Fruit fly (Drosophila melanogaster): ENCODE data around the gene Frl.

The Frl gene

dm6 chr3L:14111411-14111810 lies 58.4 kb downstream of the Frl start (continued):
- TF ChIP-seq Vsx1 (GFP tag; optimal IDR thresholded peaks at IDR 0.05) (peak; percentile 28), gsb (GFP tag; IDR thresholded peaks at IDR 0.05) (0 out of 2 replicates have a peak, but pooled peaks have one; percentile 37), mld (GFP tag; IDR thresholded peaks at IDR 0.05; ENCODE audit: partially characterized antibody) (no peak), D19B (GFP tag; optimal IDR thresholded peaks at IDR 0.05) (peak; percentile 17), CG1832 (GFP tag; optimal IDR thresholded peaks at IDR 0.05) (no peak), CG10267 (tag; optimal IDR thresholded peaks at IDR 0.05) (peak; percentile 72), Tbp (GFP tag; optimal IDR thresholded peaks at IDR 0.05) (no peak), vvl (GFP tag; IDR thresholded peaks at IDR 0.05) (peak; percentile 93), pum (GFP tag; optimal IDR thresholded peaks at IDR 0.05) (peak; percentile 92), sna (GFP tag; IDR thresholded peaks at IDR 0.05; ENCODE audit: partially characterized antibody) (no peak), CG13424 (tag; optimal IDR thresholded peaks at IDR 0.05) (peak; percentile 82), so (GFP tag; IDR thresholded peaks at IDR 0.05) (no peak), unc-4 (GFP tag; IDR thresholded peaks at IDR 0.05; ENCODE audit: partially characterized antibody) (no peak), CG15011 (GFP tag; optimal IDR thresholded peaks at IDR 0.05) (no peak), z (GFP tag; IDR thresholded peaks at IDR 0.05) (no peak), CG8924 (tag; optimal IDR thresholded peaks at IDR 0.05) (peak; percentile 11), tup (GFP tag; optimal IDR thresholded peaks at IDR 0.05) (no peak), gce (GFP tag; IDR thresholded peaks at IDR 0.05) (peak; percentile 30; the same call in 2 of the 3 replicates), Rx (GFP tag; IDR thresholded peaks at IDR 0.05) (peak; percentile 81), CG17385 (GFP tag; optimal IDR thresholded peaks at IDR 0.05) (peak; percentile 13), Nf-YC (tag; optimal IDR thresholded peaks at IDR 0.05) (peak; percentile 47), CG2889 (GFP tag; IDR thresholded peaks at IDR 0.05) (peak; percentile 66; the same call in 2 of the 3 replicates), CG18011 (GFP tag; optimal IDR thresholded peaks at IDR 0.05) (no peak), Hmr (GFP tag; optimal IDR thresholded peaks at IDR 0.05) (peak; percentile 84), CG17568 (GFP tag; optimal IDR thresholded peaks at IDR 0.05) (peak; percentile 19), chn (GFP tag; optimal IDR thresholded peaks at IDR 0.05) (peak; percentile 85), sob (GFP tag; IDR thresholded peaks at IDR 0.05) (peak; percentile 91), Atf6 (GFP tag; IDR thresholded peaks at IDR 0.05) (peak; percentile 29; the same call in 1 of the 2 replicates), H15 (GFP tag; IDR thresholded peaks at IDR 0.05) (peak; percentile 84), CG34376 (GFP tag; optimal IDR thresholded peaks at IDR 0.05) (no peak), zfh2 (GFP tag; optimal IDR thresholded peaks at IDR 0.05) (peak; percentile 76), cad (GFP tag; optimal IDR thresholded peaks at IDR 0.05) (peak; percentile 19), CG1603 (tag; optimal IDR thresholded peaks at IDR 0.05) (peak; percentile 89), CG11085 (GFP tag; IDR thresholded peaks at IDR 0.05) (peak; percentile 87), psq (GFP tag; optimal IDR thresholded peaks at IDR 0.05) (peak; percentile 63), ac (GFP tag; optimal IDR thresholded peaks at IDR 0.05) (peak; percentile 15), Bdp1 (GFP tag; optimal IDR thresholded peaks at IDR 0.05) (peak; percentile 59), CG6254 (GFP tag; optimal IDR thresholded peaks at IDR 0.05) (no peak), pros (GFP tag; optimal IDR thresholded peaks at IDR 0.05) (no peak), bab2 (GFP tag; optimal IDR thresholded peaks at IDR 0.05) (peak; percentile 91), CG17359 (tag; optimal IDR thresholded peaks at IDR 0.05) (peak; percentile 73), lab (GFP tag; optimal IDR thresholded peaks at IDR 0.05) (peak; percentile 32), ftz-f1 (GFP tag; optimal IDR thresholded peaks at IDR 0.05) (peak; percentile 34), BtbVII (GFP tag; optimal IDR thresholded peaks at IDR 0.05) (no peak), CG14014 (GFP tag; IDR thresholded peaks at IDR 0.05) (peak; percentile 80), gt (GFP tag; IDR thresholded peaks at IDR 0.05) (no peak; the same call in 1 of the 2 replicates), CG1529 (GFP tag; optimal IDR thresholded peaks at IDR 0.05) (peak; percentile 11), CG4617 (GFP tag; optimal IDR thresholded peaks at IDR 0.05; ENCODE audit: borderline replicate concordance) (peak; percentile 69), CG2129 (GFP tag; IDR thresholded peaks at IDR 0.05; ENCODE audit: partially characterized antibody) (no peak), bowl (GFP tag; IDR thresholded peaks at IDR 0.05) (no peak), ci (GFP tag; IDR thresholded peaks at IDR 0.05) (peak; percentile 86)
